Fruit fly (Drosophila melanogaster) whole organism, prepupa: Measurements from ENCODE around the gene Mccc1.
A peak's percentile ranks its signal among the peaks of the same experiment; 100 is the strongest.

Experiments
- CG3032 ChIP-seq: fragments of 200-800 bp; optimal IDR thresholded peaks from 2 replicates; lab custom pipeline; 2019; ENCODE audit warnings: missing biosample characterization, mild to moderate bottlenecking, missing genetic modification characterization, moderate library complexity
- CG6163 ChIP-seq: fragments of 200-800 bp; sonication (Bioruptor generic); IDR thresholded peaks from 3 replicates; pipeline ENCODE4 v1.3.6; 2022; ENCODE audit warnings: missing biosample characterization, missing genetic modification characterization
- CG6808 ChIP-seq: fragments of 200-800 bp; sonication (Bioruptor generic); optimal IDR thresholded peaks from 3 replicates; lab custom pipeline; 2017; ENCODE audit warnings: missing biosample characterization, missing genetic modification characterization, mild to moderate bottlenecking, moderate library complexity, missing genetic modification reagents
- Sox15 ChIP-seq: fragments of 200-800 bp; sonication (Bioruptor generic); optimal IDR thresholded peaks from 3 replicates; lab custom pipeline; 2016; ENCODE audit warnings: missing biosample characterization, missing genetic modification characterization
- fkh ChIP-seq: fragments of 200-800 bp; sonication (Bioruptor generic); optimal IDR thresholded peaks from 3 replicates; lab custom pipeline; 2017; ENCODE audit warnings: missing biosample characterization, mild to moderate bottlenecking, missing genetic modification characterization, moderate library complexity

dm6 chr3R:31743279-31743678 lies 50.4 kb downstream of the Mccc1 start, which contains the start of gene Tbca:
- TF ChIP-seq fkh (GFP tag; lab: Kevin White, UChicago) = no peak
- TF ChIP-seq Sox15 (GFP tag; lab: Kevin White, UChicago) = no peak
- peak; percentile 46; the same call in 2 of the 3 replicates for TF ChIP-seq CG6163
- peak; percentile 36 for TF ChIP-seq CG6808 (GFP tag; lab: Kevin White, UChicago)
- peak; percentile 12 for TF ChIP-seq CG3032
